Worm (Caenorhabditis elegans) whole organism, early embryonic: ENCODE measurements around the gene Y49A3A.3.
"Not testable (repeated sequence)": the region's sequence is repeated elsewhere in the genome, so short reads cannot be mapped to it uniquely, and the experiment has no call there.

ENCODE experiments used
- F13C5.2 ChIP-seq: sonication (generic microtip); optimal IDR thresholded peaks from 2 replicates; lab custom pipeline; 2017; ENCODE audit warnings: mild to moderate bottlenecking, missing genetic modification characterization, inconsistent platforms, missing compliant biosample characterization
- ama-1 ChIP-seq: fragments of 150-350 bp; optimal IDR thresholded peaks from 2 replicates; lab custom pipeline; 2014
- tbx-11 ChIP-seq: fragments of 200-800 bp; sonication (Bioruptor generic); IDR thresholded peaks from 2 replicates; pipeline ENCODE4 v1.3.6; 2022; ENCODE audit warnings: missing genetic modification characterization, missing compliant biosample characterization

DNA sequence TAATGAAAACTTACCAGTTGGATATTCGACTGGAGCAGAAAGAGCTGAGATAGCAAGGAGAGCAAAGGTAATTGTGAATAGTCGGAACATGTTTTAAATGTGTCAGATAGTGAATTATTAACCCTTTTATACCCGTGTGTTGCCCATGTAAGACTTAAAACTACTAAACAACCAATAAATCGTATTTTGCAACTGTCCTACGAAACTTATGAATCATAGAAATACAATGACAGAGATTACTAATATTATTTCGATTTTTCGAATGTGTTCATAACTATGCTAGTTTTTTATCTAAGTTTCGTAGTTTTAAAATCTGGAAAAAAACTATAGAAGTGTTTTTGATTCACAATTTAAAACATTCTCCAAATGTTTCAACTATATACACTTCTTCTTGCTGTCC is 47.4 kb upstream of the Y49A3A.3 start, which contains the start of gene spig-4:
- TF ChIP-seq ama-1 (lab: Kevin White, UChicago); F13C5.2 (tag; lab: Kevin White, UChicago); tbx-11 (GFP tag; lab: Robert Waterston, UW): not testable (repeated sequence)
